Worm (Caenorhabditis elegans) whole organism, midembryonic: ENCODE measurements around the gene irld-21.

Source experiments
- T22C8.4 ChIP-seq: fragments of 200-800 bp; sonication (Bioruptor generic); IDR thresholded peaks from 2 replicates; pipeline ENCODE4 v1.3.6; 2022; ENCODE audit warnings: missing genetic modification characterization, missing compliant biosample characterization
- flt-1 ChIP-seq: fragments of 200-800 bp; sonication (Bioruptor generic); IDR thresholded peaks from 2 replicates; pipeline ENCODE4 v1.3.6; 2022; ENCODE audit warnings: missing genetic modification characterization, missing compliant biosample characterization
- klf-2 ChIP-seq: fragments of 200-800 bp; sonication (Bioruptor generic); conservative IDR thresholded peaks from 2 replicates; pipeline ENCODE4 v1.3.6; 2022; ENCODE audit warnings: missing genetic modification reagents, missing genetic modification characterization, missing compliant biosample characterization
- tab-1 ChIP-seq: fragments of 200-800 bp; sonication (Bioruptor generic); IDR thresholded peaks from 2 replicates; pipeline ENCODE4 v1.3.6; 2022; ENCODE audit warnings: missing genetic modification characterization, missing compliant biosample characterization
- ztf-23 ChIP-seq: fragments of 200-800 bp; sonication (Bioruptor generic); IDR thresholded peaks from 2 replicates; pipeline ENCODE4 v1.3.6; 2022; ENCODE audit warnings: missing genetic modification reagents, missing genetic modification characterization, missing compliant biosample characterization
- ztf-29 ChIP-seq: fragments of 200-800 bp; sonication (Bioruptor generic); IDR thresholded peaks from 2 replicates; pipeline ENCODE4 v1.3.6; 2022; ENCODE audit warnings: missing genetic modification reagents, missing genetic modification characterization, missing compliant biosample characterization

DNA sequence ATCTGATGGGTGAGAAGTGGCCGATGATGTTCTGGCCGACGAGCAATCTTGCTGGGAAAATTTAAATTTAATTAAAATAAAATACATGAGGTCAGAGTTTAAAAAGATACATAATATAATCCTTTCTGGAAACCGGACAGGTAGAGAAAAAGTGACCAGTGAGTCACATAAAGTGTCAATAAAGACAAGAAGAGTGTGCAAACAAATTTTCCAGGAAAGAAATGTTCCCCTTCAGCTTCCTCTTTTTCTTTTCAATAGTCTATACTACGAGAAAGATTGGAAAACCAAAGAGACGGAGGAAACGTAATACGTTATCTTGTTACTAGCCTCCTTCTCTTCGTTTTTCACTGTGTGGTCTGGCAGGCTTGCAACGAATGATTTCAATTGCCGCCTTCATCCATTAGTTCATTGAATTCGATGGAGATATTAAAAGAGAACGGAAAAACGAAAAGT lies 28.5 kb upstream of the irld-21 start, which contains the start of gene tsp-12:
- TF ChIP-seq klf-2 (no peak), flt-1 (no peak), ztf-29 (no peak), T22C8.4 (GFP tag; lab: Robert Waterston, UW) (no peak), tab-1 (GFP tag; lab: Robert Waterston, UW) (no peak), ztf-23 (GFP tag; lab: Robert Waterston, UW) (no peak)
